Fruit fly (Drosophila melanogaster): ENCODE measurements around the gene Apc2.

Apc2 gene

DNA sequence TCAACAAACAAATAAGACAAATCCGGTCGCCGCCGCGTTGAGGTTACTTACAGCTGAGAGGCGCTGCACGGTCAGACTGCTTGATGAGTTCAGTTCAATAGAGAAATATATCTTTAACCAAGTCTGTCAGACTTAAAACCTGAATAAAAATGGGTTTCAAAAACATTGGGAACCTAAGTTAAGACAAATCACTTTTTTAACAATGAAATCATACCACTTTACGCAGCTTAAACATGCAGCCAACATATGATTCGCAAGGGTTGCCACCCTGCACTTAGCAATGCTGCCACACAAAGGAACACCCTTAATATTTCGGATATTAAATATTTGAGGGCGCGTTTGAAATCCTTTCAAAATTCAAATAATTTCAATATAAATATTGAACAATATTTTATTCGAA, 24.9 kb downstream of the Apc2 start, which contains the start of gene CG5515 (continued):
- peak; percentile 36 for TF ChIP-seq CG30431 (GFP tag; optimal IDR thresholded peaks at IDR 0.05)
- TF ChIP-seq CG18011 (GFP tag; optimal IDR thresholded peaks at IDR 0.05): peak; percentile 66
- peak; percentile 79 for TF ChIP-seq bab2 (GFP tag; optimal IDR thresholded peaks at IDR 0.05)
- TF ChIP-seq CG32772 (GFP tag; IDR thresholded peaks at IDR 0.05): peak; percentile 74
- peak; percentile 68 for TF ChIP-seq fd3F (GFP tag; optimal IDR thresholded peaks at IDR 0.05)
- TF ChIP-seq Bdp1 (GFP tag; optimal IDR thresholded peaks at IDR 0.05): peak; percentile 76
- TF ChIP-seq NFAT (GFP tag; IDR thresholded peaks at IDR 0.05): peak; percentile 70
- no peak for TF ChIP-seq toy (GFP tag; IDR thresholded peaks at IDR 0.05)
- no peak for TF ChIP-seq Sry-β (GFP tag; optimal IDR thresholded peaks at IDR 0.05)
- TF ChIP-seq croc (GFP tag; conservative IDR thresholded peaks at IDR 0.05): peak; percentile 76; the same call in 2 of the 3 replicates
- peak; percentile 60 for TF ChIP-seq CG2116 (GFP tag; optimal IDR thresholded peaks at IDR 0.05)
- no peak for TF ChIP-seq Vsx1 (GFP tag; optimal IDR thresholded peaks at IDR 0.05)
- TF ChIP-seq CG11085 (GFP tag; IDR thresholded peaks at IDR 0.05): peak; percentile 69
- no peak for TF ChIP-seq dati (GFP tag; IDR thresholded peaks at IDR 0.05)
- peak; percentile 87 for TF ChIP-seq fu2 (GFP tag; optimal IDR thresholded peaks at IDR 0.05)
- TF ChIP-seq CG18476 (GFP tag; optimal IDR thresholded peaks at IDR 0.05): peak; percentile 66
- peak; percentile 63 for TF ChIP-seq Antp (GFP tag; optimal IDR thresholded peaks at IDR 0.05)
- TF ChIP-seq Neu2 (GFP tag; optimal IDR thresholded peaks at IDR 0.05; ENCODE audit: borderline replicate concordance): no peak
- TF ChIP-seq nom (GFP tag; optimal IDR thresholded peaks at IDR 0.05): no peak
- TF ChIP-seq HmgD (GFP tag; optimal IDR thresholded peaks at IDR 0.05): peak; percentile 71
- peak; percentile 80 for TF ChIP-seq CG14050 (GFP tag; IDR thresholded peaks at IDR 0.05)
- TF ChIP-seq hkb (optimal IDR thresholded peaks at IDR 0.05): peak; percentile 57
- peak; percentile 66 for TF ChIP-seq hkb (GFP tag; IDR thresholded peaks at IDR 0.05)
- TF ChIP-seq CG14667 (GFP tag; IDR thresholded peaks at IDR 0.05): no peak
- TF ChIP-seq nerfin-2 (GFP tag; IDR thresholded peaks at IDR 0.05; ENCODE audit: partially characterized antibody): peak; percentile 88
- peak; percentile 76 for TF ChIP-seq CG14441 (GFP tag; IDR thresholded peaks at IDR 0.05)
- TF ChIP-seq CG3407 (GFP tag; optimal IDR thresholded peaks at IDR 0.05): peak; percentile 36
- TF ChIP-seq caup (GFP tag; optimal IDR thresholded peaks at IDR 0.05; ENCODE audit: severe bottlenecking): peak; percentile 67
- TF ChIP-seq ash1 (GFP tag; optimal IDR thresholded peaks at IDR 0.05): no peak
- peak; percentile 25 for TF ChIP-seq CG13296 (GFP tag; optimal IDR thresholded peaks at IDR 0.05)
- peak; percentile 50 for TF ChIP-seq CrebB (tag; optimal IDR thresholded peaks at IDR 0.05)
- peak; percentile 88 for TF ChIP-seq MBD-R2 (GFP tag; IDR thresholded peaks at IDR 0.05)
- TF ChIP-seq B-H1 (GFP tag; IDR thresholded peaks at IDR 0.05): peak; percentile 61
- TF ChIP-seq CG17328 (GFP tag; IDR thresholded peaks at IDR 0.05): peak; percentile 85
- TF ChIP-seq ac (GFP tag; optimal IDR thresholded peaks at IDR 0.05): no peak
- no peak for TF ChIP-seq seq (GFP tag; IDR thresholded peaks at IDR 0.05)
- peak; percentile 2 for TF ChIP-seq CG7928 (GFP tag; optimal IDR thresholded peaks at IDR 0.05)
- no peak for TF ChIP-seq Sox100B (GFP tag; optimal IDR thresholded peaks at IDR 0.05)
- no peak for TF ChIP-seq kah (GFP tag; optimal IDR thresholded peaks at IDR 0.05)
- peak; percentile 76 for TF ChIP-seq CG4404 (GFP tag; IDR thresholded peaks at IDR 0.05)
- TF ChIP-seq Eip74EF (GFP tag; optimal IDR thresholded peaks at IDR 0.05): no peak
- no peak for TF ChIP-seq CG6175 (GFP tag; IDR thresholded peaks at IDR 0.05)
- no peak for TF ChIP-seq Camta (GFP tag; optimal IDR thresholded peaks at IDR 0.05)
- TF ChIP-seq Hmr (GFP tag; optimal IDR thresholded peaks at IDR 0.05): no peak
- peak; percentile 59 for TF ChIP-seq CG17802 (tag; optimal IDR thresholded peaks at IDR 0.05)
- TF ChIP-seq eyg (GFP tag; optimal IDR thresholded peaks at IDR 0.05): peak; percentile 48
- no peak for TF ChIP-seq Trl (optimal IDR thresholded peaks at IDR 0.05)
- peak; percentile 72 for TF ChIP-seq Trl (GFP tag; optimal IDR thresholded peaks at IDR 0.05)
- peak; percentile 75 for TF ChIP-seq Doc2 (GFP tag; IDR thresholded peaks at IDR 0.05)
- peak; percentile 61 for TF ChIP-seq CG10654 (GFP tag; optimal IDR thresholded peaks at IDR 0.05)
- TF ChIP-seq CG18262 (tag; optimal IDR thresholded peaks at IDR 0.05): peak; percentile 64
- peak; percentile 69 for TF ChIP-seq CG16815 (GFP tag; optimal IDR thresholded peaks at IDR 0.05)

Data from whole organism, embryonic.